Worm (Caenorhabditis elegans) whole organism, midembryonic: Measurements from ENCODE around the gene srh-180.

Source experiments
- T22C8.4 ChIP-seq: fragments of 200-800 bp; sonication (Bioruptor generic); IDR thresholded peaks from 2 replicates; pipeline ENCODE4 v1.3.6; 2022; ENCODE audit warnings: missing genetic modification characterization, missing compliant biosample characterization
- cog-1 ChIP-seq: sonication (generic microtip); optimal IDR thresholded peaks from 2 replicates; lab custom pipeline; 2016; ENCODE audit warnings: missing genetic modification characterization, missing compliant biosample characterization
- flt-1 ChIP-seq: fragments of 200-800 bp; sonication (Bioruptor generic); IDR thresholded peaks from 2 replicates; pipeline ENCODE4 v1.3.6; 2022; ENCODE audit warnings: missing genetic modification characterization, missing compliant biosample characterization
- klf-2 ChIP-seq: fragments of 200-800 bp; sonication (Bioruptor generic); conservative IDR thresholded peaks from 2 replicates; pipeline ENCODE4 v1.3.6; 2022; ENCODE audit warnings: missing genetic modification reagents, missing genetic modification characterization, missing compliant biosample characterization
- med-1 ChIP-seq: sonication (generic microtip); optimal IDR thresholded peaks from 2 replicates; lab custom pipeline; 2017; ENCODE audit warnings: missing genetic modification characterization, mild to moderate bottlenecking, missing compliant biosample characterization, antibody characterized with exemption, missing genetic modification reagents; ENCODE audit not compliant: insufficient read depth
- ref-1 ChIP-seq: fragments of 200-800 bp; sonication (Bioruptor generic); conservative IDR thresholded peaks from 2 replicates; pipeline ENCODE4 v1.3.6; 2022; ENCODE audit warnings: missing genetic modification reagents, missing genetic modification characterization, missing compliant biosample characterization
- tab-1 ChIP-seq: fragments of 200-800 bp; sonication (Bioruptor generic); IDR thresholded peaks from 2 replicates; pipeline ENCODE4 v1.3.6; 2022; ENCODE audit warnings: missing genetic modification characterization, missing compliant biosample characterization
- ztf-23 ChIP-seq: fragments of 200-800 bp; sonication (Bioruptor generic); IDR thresholded peaks from 2 replicates; pipeline ENCODE4 v1.3.6; 2022; ENCODE audit warnings: missing genetic modification reagents, missing genetic modification characterization, missing compliant biosample characterization
- ztf-29 ChIP-seq: fragments of 200-800 bp; sonication (Bioruptor generic); IDR thresholded peaks from 2 replicates; pipeline ENCODE4 v1.3.6; 2022; ENCODE audit warnings: missing genetic modification reagents, missing genetic modification characterization, missing compliant biosample characterization

- TF ChIP-seq tab-1 (GFP tag; lab: Robert Waterston, UW) (no peak), cog-1 (tag; lab: Kevin White, UChicago) (no peak), ztf-23 (GFP tag; lab: Robert Waterston, UW) (no peak), T22C8.4 (GFP tag; lab: Robert Waterston, UW) (no peak), med-1 (no peak), ztf-29 (GFP tag; lab: Robert Waterston, UW) (no peak), flt-1 (GFP tag; lab: Robert Waterston, UW) (no peak), ref-1 (no peak), klf-2 (no peak)
These were observed 19.0 kb downstream of the srh-180 start, which contains the start of gene srw-87 for ce11 chrV:16336326-16336725.
